Fruit fly (Drosophila melanogaster): ENCODE results near the gene CG1271.

The CG1271 gene

dm6 chr3L:3052110-3052871, at the start of gene CG1271 (continued):
- TF ChIP-seq CG14860 (GFP tag; IDR thresholded peaks at IDR 0.05; ENCODE audit: partially characterized antibody) = no peak
- TF ChIP-seq CG10366 (GFP tag; IDR thresholded peaks at IDR 0.05) = no peak; the same call in 1 of the 2 replicates
- TF ChIP-seq CG18262 (tag; optimal IDR thresholded peaks at IDR 0.05) = peak; percentile 56
- no peak for TF ChIP-seq CG6791 (GFP tag; IDR thresholded peaks at IDR 0.05; ENCODE audit: partially characterized antibody)
- peak; percentile 56; the same call in 1 of the 3 replicates for TF ChIP-seq CG11456 (GFP tag; IDR thresholded peaks at IDR 0.05)
- TF ChIP-seq CG14441 (GFP tag; IDR thresholded peaks at IDR 0.05) = peak; percentile 53; the same call in 1 of the 2 replicates
- no peak for TF ChIP-seq CG10431 (GFP tag; optimal IDR thresholded peaks at IDR 0.05)
- TF ChIP-seq CG2202 (tag; optimal IDR thresholded peaks at IDR 0.05) = no peak
- TF ChIP-seq CG33213 (GFP tag; optimal IDR thresholded peaks at IDR 0.05) = peak; percentile 60
- TF ChIP-seq CG8924 (tag; optimal IDR thresholded peaks at IDR 0.05) = peak; percentile 61
- TF ChIP-seq salm (tag; optimal IDR thresholded peaks at IDR 0.05) = no peak
- peak; percentile 66 for TF ChIP-seq CG14014 (GFP tag; IDR thresholded peaks at IDR 0.05)
- TF ChIP-seq Neu2 (GFP tag; optimal IDR thresholded peaks at IDR 0.05; ENCODE audit: borderline replicate concordance) = peak; percentile 28
- peak; percentile 34 for TF ChIP-seq CG9727 (GFP tag; optimal IDR thresholded peaks at IDR 0.05)
- peak; percentile 74 for TF ChIP-seq jumu (GFP tag; optimal IDR thresholded peaks at IDR 0.05)
- peak; percentile 47 for TF ChIP-seq CG10979 (tag; optimal IDR thresholded peaks at IDR 0.05)
- TF ChIP-seq chinmo (GFP tag; IDR thresholded peaks at IDR 0.05; ENCODE audit: partially characterized antibody) = 0 out of 4 replicates have a peak, but pooled peaks have one; percentile 60
- TF ChIP-seq Sin3A (optimal IDR thresholded peaks at IDR 0.05) = peak; percentile 82
- peak; percentile 12 for TF ChIP-seq Dek (tag; optimal IDR thresholded peaks at IDR 0.05)
- peak; percentile 12 for TF ChIP-seq Atf3 (GFP tag; optimal IDR thresholded peaks at IDR 0.05)
- no peak for TF ChIP-seq CkIIα-i1 (GFP tag; IDR thresholded peaks at IDR 0.05)
- TF ChIP-seq CG11695 (GFP tag; IDR thresholded peaks at IDR 0.05) = no peak; the same call in 1 of the 3 replicates
- TF ChIP-seq ftz-f1 (GFP tag; optimal IDR thresholded peaks at IDR 0.05) = no peak
- no peak for TF ChIP-seq fd64A (GFP tag; optimal IDR thresholded peaks at IDR 0.05)
- TF ChIP-seq CG5245 (GFP tag; optimal IDR thresholded peaks at IDR 0.05) = peak; percentile 51
- peak; percentile 46 for TF ChIP-seq Blimp-1 (GFP tag; optimal IDR thresholded peaks at IDR 0.05)
- TF ChIP-seq fd96Cb (tag; optimal IDR thresholded peaks at IDR 0.05) = peak; percentile 32
- TF ChIP-seq Six4 (GFP tag; optimal IDR thresholded peaks at IDR 0.05) = peak; percentile 49
- peak; percentile 80 for TF ChIP-seq CG3847 (GFP tag; IDR thresholded peaks at IDR 0.05)
- TF ChIP-seq Trl (optimal IDR thresholded peaks at IDR 0.05) = no peak
- peak; percentile 73 for TF ChIP-seq Trl (GFP tag; optimal IDR thresholded peaks at IDR 0.05)
- peak; percentile 52 for TF ChIP-seq CG12155 (GFP tag; optimal IDR thresholded peaks at IDR 0.05)
- TF ChIP-seq Awh (GFP tag; IDR thresholded peaks at IDR 0.05) = no peak
- TF ChIP-seq chif (GFP tag; optimal IDR thresholded peaks at IDR 0.05) = peak; percentile 37 to 45
- no peak for TF ChIP-seq ash1 (GFP tag; optimal IDR thresholded peaks at IDR 0.05)
- TF ChIP-seq HLH4C (GFP tag; IDR thresholded peaks at IDR 0.05; ENCODE audit: partially characterized antibody) = no peak
- TF ChIP-seq CG11398 (GFP tag; optimal IDR thresholded peaks at IDR 0.05) = no peak
- TF ChIP-seq D19A (tag; optimal IDR thresholded peaks at IDR 0.05) = peak; percentile 28
- TF ChIP-seq kah (GFP tag; optimal IDR thresholded peaks at IDR 0.05) = peak; percentile 59
- peak; percentile 65 for TF ChIP-seq kay (GFP tag; optimal IDR thresholded peaks at IDR 0.05)
- TF ChIP-seq gce (GFP tag; IDR thresholded peaks at IDR 0.05) = no peak
- peak; percentile 17 for TF ChIP-seq CG6765 (GFP tag; optimal IDR thresholded peaks at IDR 0.05)
- TF ChIP-seq CG17912 (GFP tag; optimal IDR thresholded peaks at IDR 0.05) = no peak
- TF ChIP-seq CG13775 (GFP tag; optimal IDR thresholded peaks at IDR 0.05) = peak; percentile 35
- TF ChIP-seq unpg (GFP tag; optimal IDR thresholded peaks at IDR 0.05) = peak; percentile 43
- TF ChIP-seq slbo (GFP tag; IDR thresholded peaks at IDR 0.05) = peak; percentile 72
- peak; percentile 54 for TF ChIP-seq CG10209 (GFP tag; optimal IDR thresholded peaks at IDR 0.05)
- no peak for TF ChIP-seq HLHmδ (GFP tag; optimal IDR thresholded peaks at IDR 0.05)
- TF ChIP-seq caup (GFP tag; optimal IDR thresholded peaks at IDR 0.05; ENCODE audit: severe bottlenecking) = peak; percentile 67
